Worm (Caenorhabditis elegans) whole organism, L4 larva: Measurements from ENCODE around the gene rde-8.

Experiments
- F26F4.8 ChIP-seq: fragments of 200-800 bp; sonication (Bioruptor generic); conservative IDR thresholded peaks from 2 replicates; pipeline ENCODE4 v1.3.6; 2022; ENCODE audit warnings: missing genetic modification characterization, missing compliant biosample characterization
- F44E2.7 ChIP-seq: fragments of 200-800 bp; sonication (Bioruptor generic); IDR thresholded peaks from 2 replicates; pipeline ENCODE4 v2.1.2; 2022; ENCODE audit warnings: missing genetic modification characterization, missing compliant biosample characterization
- F49E8.2 ChIP-seq: sonication (generic microtip); optimal IDR thresholded peaks from 2 replicates; lab custom pipeline; 2016; ENCODE audit warnings: missing compliant biosample characterization, mild to moderate bottlenecking, missing genetic modification characterization, borderline replicate concordance
- T20F7.1 ChIP-seq: fragments of 200-800 bp; sonication (Bioruptor generic); optimal IDR thresholded peaks from 2 replicates; lab custom pipeline; 2018; ENCODE audit warnings: mild to moderate bottlenecking, missing genetic modification characterization, missing compliant biosample characterization
- Y105C5A.15 ChIP-seq: fragments of 200-800 bp; sonication (Bioruptor generic); IDR thresholded peaks from 2 replicates; pipeline ENCODE4 v1.3.6; 2022; ENCODE audit warnings: missing genetic modification characterization, missing compliant biosample characterization
- Y48G9A.11 ChIP-seq: fragments of 200-800 bp; sonication (Bioruptor generic); IDR thresholded peaks from 2 replicates; pipeline ENCODE4 v1.3.6; 2022; ENCODE audit warnings: missing genetic modification reagents, missing genetic modification characterization, missing compliant biosample characterization
- Y5F2A.4 ChIP-seq: fragments of 200-800 bp; sonication (Bioruptor generic); optimal IDR thresholded peaks from 2 replicates; lab custom pipeline; 2018; ENCODE audit warnings: mild to moderate bottlenecking, missing genetic modification characterization, missing compliant biosample characterization
- Y75B8A.6 ChIP-seq: fragments of 200-800 bp; sonication (Bioruptor generic); IDR thresholded peaks from 2 replicates; pipeline ENCODE4 v1.3.6; 2022; ENCODE audit warnings: missing genetic modification reagents, missing genetic modification characterization, missing compliant biosample characterization
- aha-1 ChIP-seq: fragments of 150-350 bp; peaks from one replicate; lab custom pipeline; 2014; ENCODE audit warnings: missing biosample characterization, missing genetic modification characterization
- ama-1 ChIP-seq: fragments of 150-350 bp; optimal IDR thresholded peaks from 2 replicates; lab custom pipeline; 2014; ENCODE audit warnings: inconsistent platforms, mixed read lengths
- arid-1 ChIP-seq: fragments of 200-800 bp; sonication (Bioruptor generic); conservative IDR thresholded peaks from 2 replicates; pipeline ENCODE4 v1.3.6; 2022; ENCODE audit warnings: missing genetic modification reagents, missing genetic modification characterization, missing compliant biosample characterization
- ceh-44 ChIP-seq: fragments of 200-800 bp; sonication (Bioruptor generic); IDR thresholded peaks from 2 replicates; pipeline ENCODE4 v1.3.6; 2022; ENCODE audit warnings: missing genetic modification reagents, missing genetic modification characterization, missing compliant biosample characterization
- cey-2 ChIP-seq: sonication (generic microtip); optimal IDR thresholded peaks from 3 replicates; lab custom pipeline; 2017; ENCODE audit warnings: missing genetic modification characterization, mild to moderate bottlenecking, missing compliant biosample characterization, antibody characterized with exemption, borderline replicate concordance; ENCODE audit not compliant: insufficient read depth
- ctbp-1 ChIP-seq: fragments of 200-800 bp; sonication (Bioruptor generic); IDR thresholded peaks from 2 replicates; pipeline ENCODE4 v1.3.6; 2022; ENCODE audit warnings: missing genetic modification reagents, missing genetic modification characterization, missing compliant biosample characterization
- dmd-8 ChIP-seq: fragments of 200-800 bp; sonication (Bioruptor generic); IDR thresholded peaks from 2 replicates; pipeline ENCODE4 v1.3.6; 2022; ENCODE audit warnings: missing genetic modification characterization, missing compliant biosample characterization
- duxl-1 ChIP-seq: sonication (generic microtip); optimal IDR thresholded peaks from 2 replicates; lab custom pipeline; 2016; ENCODE audit warnings: mild to moderate bottlenecking, missing genetic modification characterization, moderate library complexity, missing compliant biosample characterization; ENCODE audit not compliant: poor library complexity
- fkh-10 ChIP-seq: fragments of 150-350 bp; optimal IDR thresholded peaks from 2 replicates; lab custom pipeline; 2014; ENCODE audit warnings: missing biosample characterization, missing genetic modification reagents, missing genetic modification characterization
- gei-8 ChIP-seq: fragments of 200-800 bp; sonication (Bioruptor generic); optimal IDR thresholded peaks from 2 replicates; lab custom pipeline; 2018; ENCODE audit warnings: mild to moderate bottlenecking, missing genetic modification characterization, missing compliant biosample characterization
- hlh-30 ChIP-seq: sonication (generic microtip); optimal IDR thresholded peaks from 2 replicates; lab custom pipeline; 2017; ENCODE audit warnings: antibody characterized with exemption, mild to moderate bottlenecking, missing genetic modification characterization, missing compliant biosample characterization; ENCODE audit not compliant: insufficient read depth
- hmg-1.1 ChIP-seq: fragments of 200-800 bp; sonication (Bioruptor generic); IDR thresholded peaks from 2 replicates; pipeline ENCODE4 v1.3.6; 2022; ENCODE audit warnings: missing genetic modification reagents, missing genetic modification characterization, missing compliant biosample characterization
- lin-1 ChIP-seq: fragments of 200-800 bp; sonication (Bioruptor generic); IDR thresholded peaks from 2 replicates; pipeline ENCODE4 v1.3.6; 2022; ENCODE audit warnings: missing genetic modification reagents, missing genetic modification characterization, missing compliant biosample characterization
- lin-15B ChIP-seq: fragments of 150-350 bp; sonication (generic microtip); optimal IDR thresholded peaks from 3 replicates; lab custom pipeline; 2014; ENCODE audit warnings: missing biosample characterization, missing genetic modification characterization
- lin-29 ChIP-seq: fragments of 200-800 bp; sonication (Bioruptor generic); IDR thresholded peaks from 2 replicates; pipeline ENCODE4 v1.3.6; 2022; ENCODE audit warnings: missing genetic modification reagents, missing genetic modification characterization, missing compliant biosample characterization
- lin-38 ChIP-seq: fragments of 200-800 bp; sonication (Bioruptor generic); IDR thresholded peaks from 2 replicates; pipeline ENCODE4 v1.3.6; 2022; ENCODE audit warnings: missing genetic modification reagents, missing genetic modification characterization, missing compliant biosample characterization
- lir-3 ChIP-seq: sonication (generic microtip); optimal IDR thresholded peaks from 2 replicates; lab custom pipeline; 2016; ENCODE audit warnings: mild to moderate bottlenecking, missing genetic modification characterization, missing compliant biosample characterization
- madf-5 ChIP-seq, 2 experiments: fragments of 200-800 bp; sonication (Bioruptor generic); IDR thresholded peaks; 2 replicates each; pipeline ENCODE4 v1.3.6; 2022; ENCODE audit warnings: missing compliant biosample characterization in 2 of 2, missing genetic modification characterization in 2 of 2
- madf-9 ChIP-seq: fragments of 200-800 bp; sonication (Bioruptor generic); conservative IDR thresholded peaks from 2 replicates; pipeline ENCODE4 v1.3.6; 2022; ENCODE audit warnings: missing genetic modification reagents, missing genetic modification characterization, missing compliant biosample characterization
- mdt-29 ChIP-seq: fragments of 200-800 bp; sonication (Bioruptor generic); IDR thresholded peaks from 2 replicates; pipeline ENCODE4 v1.3.6; 2022; ENCODE audit warnings: missing genetic modification reagents, missing genetic modification characterization, missing compliant biosample characterization
- mep-1 ChIP-seq: fragments of 150-350 bp; sonication (generic microtip); optimal IDR thresholded peaks from 3 replicates; lab custom pipeline; 2014; ENCODE audit warnings: missing biosample characterization, missing genetic modification characterization
- nhr-42 ChIP-seq: fragments of 200-800 bp; sonication (Bioruptor generic); IDR thresholded peaks from 2 replicates; pipeline ENCODE4 v1.3.6; 2022; ENCODE audit warnings: missing genetic modification characterization, missing compliant biosample characterization
- nhr-48 ChIP-seq: sonication (generic microtip); optimal IDR thresholded peaks from 2 replicates; lab custom pipeline; 2016; ENCODE audit warnings: mild to moderate bottlenecking, missing genetic modification characterization, missing compliant biosample characterization
- nhr-76 ChIP-seq: fragments of 150-350 bp; optimal IDR thresholded peaks from 2 replicates; lab custom pipeline; 2014; ENCODE audit warnings: missing biosample characterization, missing genetic modification characterization
- pha-4 ChIP-seq, 2 experiments: fragments of 150-350 bp in 1 of 2; fragments of 200-800 bp in 1 of 2; sonication (Bioruptor generic) in 1 of 2; IDR thresholded peaks in 1 of 2; optimal IDR thresholded peaks in 1 of 2; 2 replicates each; pipeline versions ENCODE4 v1.3.6 to Lab custom; 2014 to 2022; ENCODE audit warnings: missing genetic modification characterization in 2 of 2, missing genetic modification reagents in 2 of 2, missing biosample characterization in 1 of 2, missing compliant biosample characterization in 1 of 2
- php-3 ChIP-seq: fragments of 200-800 bp; sonication (Bioruptor generic); IDR thresholded peaks from 2 replicates; pipeline ENCODE4 v1.3.6; 2022; ENCODE audit warnings: missing genetic modification reagents, missing genetic modification characterization, missing compliant biosample characterization
- set-16 ChIP-seq: fragments of 200-800 bp; sonication (Bioruptor generic); IDR thresholded peaks from 2 replicates; pipeline ENCODE4 v1.3.6; 2022; ENCODE audit warnings: missing genetic modification reagents, missing genetic modification characterization, missing compliant biosample characterization
- snpc-1.2 ChIP-seq: fragments of 200-800 bp; sonication (Bioruptor generic); IDR thresholded peaks from 2 replicates; pipeline ENCODE4 v1.3.6; 2022; ENCODE audit warnings: missing genetic modification reagents, missing genetic modification characterization, missing compliant biosample characterization
- spr-1 ChIP-seq: sonication (generic microtip); optimal IDR thresholded peaks from 2 replicates; lab custom pipeline; 2016; ENCODE audit warnings: mild to moderate bottlenecking, missing genetic modification characterization, missing compliant biosample characterization
- spr-3 ChIP-seq: fragments of 200-800 bp; sonication (Bioruptor generic); optimal IDR thresholded peaks from 2 replicates; lab custom pipeline; 2018; ENCODE audit warnings: mild to moderate bottlenecking, missing genetic modification characterization, missing compliant biosample characterization
- tra-1 ChIP-seq: fragments of 200-800 bp; sonication (Bioruptor generic); IDR thresholded peaks from 2 replicates; pipeline ENCODE4 v1.3.6; 2022; ENCODE audit warnings: missing genetic modification reagents, missing genetic modification characterization, missing compliant biosample characterization
- unc-130 ChIP-seq: sonication (generic microtip); optimal IDR thresholded peaks from 2 replicates; lab custom pipeline; 2016; ENCODE audit warnings: missing genetic modification reagents, missing genetic modification characterization, missing compliant biosample characterization
- vab-7 ChIP-seq: fragments of 200-800 bp; sonication (Bioruptor generic); IDR thresholded peaks from 2 replicates; pipeline ENCODE4 v1.3.6; 2022; ENCODE audit warnings: missing genetic modification reagents, missing genetic modification characterization, missing compliant biosample characterization
- zfp-3 ChIP-seq: fragments of 200-800 bp; sonication (Bioruptor generic); conservative IDR thresholded peaks from 2 replicates; pipeline ENCODE4 v1.3.6; 2022; ENCODE audit warnings: missing genetic modification reagents, missing genetic modification characterization, missing compliant biosample characterization

rde-8 gene

DNA sequence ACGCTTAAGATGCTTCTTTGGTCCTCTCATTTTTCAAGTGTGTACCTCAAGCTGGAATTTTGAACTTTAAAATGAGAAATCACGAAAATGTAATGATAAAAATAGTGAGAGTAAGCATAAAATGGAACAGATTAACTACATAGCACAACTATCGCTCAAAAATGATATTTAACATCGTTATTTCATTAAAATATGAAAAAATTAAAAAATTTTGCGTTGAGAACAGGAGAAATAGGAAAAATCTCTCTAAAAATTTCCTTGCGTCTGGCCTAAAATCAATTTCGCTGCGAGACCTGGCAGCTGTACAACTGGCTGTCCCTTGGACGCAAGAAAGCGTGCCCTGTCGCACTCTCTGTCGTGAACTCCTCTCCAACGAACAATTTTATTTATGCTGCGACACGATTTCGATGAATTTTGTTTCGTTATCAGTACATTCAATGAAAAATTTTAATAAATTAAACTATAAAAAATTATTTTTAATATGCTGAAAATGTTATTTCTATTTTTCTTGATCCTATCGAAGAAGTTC lies 18.4 kb downstream of the rde-8 start, which contains the start of gene rps-4 (continued):
- TF ChIP-seq ceh-44 (GFP tag; lab: Robert Waterston, UW) (0 out of 2 replicates have a peak, but pooled peaks have one; percentile 5), Y5F2A.4 (GFP tag; lab: Kevin White, UChicago) (no peak), F26F4.8 (GFP tag; lab: Robert Waterston, UW) (no peak), zfp-3 (GFP tag; lab: Robert Waterston, UW) (0 out of 2 replicates have a peak, but pooled peaks have one; percentile 39), nhr-42 (GFP tag; lab: Robert Waterston, UW) (0 out of 2 replicates have a peak, but pooled peaks have one; percentile 66)

DNA sequence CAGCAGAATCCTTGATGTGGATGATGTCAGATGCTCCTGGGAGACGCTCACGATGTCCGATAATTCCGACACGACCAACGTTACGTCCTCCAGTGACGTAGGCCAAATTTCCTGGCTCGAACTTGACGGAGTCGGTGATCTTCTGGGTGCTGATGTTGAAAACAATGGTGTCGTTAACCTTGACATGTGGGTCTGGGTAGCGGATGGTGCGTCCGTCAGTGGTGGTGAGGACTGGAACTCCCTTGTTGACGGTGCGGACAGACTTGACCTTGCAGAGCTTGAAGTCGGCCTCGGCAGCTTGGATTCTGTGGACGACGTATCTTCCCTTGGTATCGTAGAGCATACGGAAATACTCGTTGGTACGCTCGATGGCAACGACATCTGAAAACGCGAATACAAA lies 19.1 kb downstream of the rde-8 start:
- TF ChIP-seq Y48G9A.11 (0 out of 2 replicates have a peak, but pooled peaks have one; percentile 26), nhr-42 (GFP tag; lab: Robert Waterston, UW) (0 out of 2 replicates have a peak, but pooled peaks have one; percentile 22), set-16 (GFP tag; lab: Robert Waterston, UW) (no peak), aha-1 (tag; lab: Kevin White, UChicago) (peak; percentile 69)

ce11 chrIV:7083382-7083784 lies 19.7 kb downstream of the rde-8 start, which contains the start of gene Y43B11AR.3:
TSS of gene Y43B11AR.3 (minus strand) at chrIV:7083716.
- TF ChIP-seq unc-130 (GFP tag; lab: Kevin White, UChicago) (peak; percentile 86), madf-5 (GFP tag; IDR thresholded peaks at IDR 0.05; lab: Robert Waterston, UW) (peak in 1 of 2 experiments; percentile 89; a peak in 2 of 4 replicates), ctbp-1 (GFP tag; lab: Robert Waterston, UW) (peak; percentile 75), spr-3 (GFP tag; lab: Kevin White, UChicago) (peak; percentile 49), Y105C5A.15 (GFP tag; lab: Robert Waterston, UW) (peak; percentile 64; the same call in 1 of the 2 replicates), madf-9 (GFP tag; lab: Robert Waterston, UW) (no peak), mep-1 (tag; lab: Kevin White, UChicago) (no peak), pha-4 (GFP tag; IDR thresholded peaks at IDR 0.05; lab: Robert Waterston, UW) (peak; percentile 46; the same call in 1 of the 2 replicates), pha-4 (tag; optimal IDR thresholded peaks at IDR 0.05; lab: Kevin White, UChicago) (no peak), mdt-29 (GFP tag; lab: Robert Waterston, UW) (peak; percentile 66; the same call in 1 of the 2 replicates), lir-3 (no peak), Y48G9A.11 (peak; percentile 85; the same call in 1 of the 2 replicates), aha-1 (tag; lab: Kevin White, UChicago) (no peak), cey-2 (tag; lab: Kevin White, UChicago) (no peak), hmg-1.1 (GFP tag; lab: Robert Waterston, UW) (no peak), php-3 (GFP tag; lab: Robert Waterston, UW) (no peak), snpc-1.2 (GFP tag; lab: Robert Waterston, UW) (peak; percentile 94), zfp-3 (GFP tag; lab: Robert Waterston, UW) (peak; percentile 24; the same call in 1 of the 2 replicates), tra-1 (peak; percentile 79; the same call in 1 of the 2 replicates), F26F4.8 (GFP tag; lab: Robert Waterston, UW) (peak; percentile 35; the same call in 1 of the 2 replicates), fkh-10 (GFP tag; lab: Kevin White, UChicago) (no peak), arid-1 (peak; percentile 75), F49E8.2 (peak; percentile 95), nhr-48 (no peak), nhr-76 (no peak), ceh-44 (GFP tag; lab: Robert Waterston, UW) (0 out of 2 replicates have a peak, but pooled peaks have one; percentile 19), spr-1 (peak; percentile 32), Y75B8A.6 (GFP tag; lab: Robert Waterston, UW) (peak; percentile 31; the same call in 1 of the 2 replicates), lin-38 (GFP tag; lab: Robert Waterston, UW) (peak; percentile 89), ama-1 (lab: Kevin White, UChicago) (peak; percentile 74), gei-8 (GFP tag; lab: Kevin White, UChicago) (peak; percentile 17), lin-15B (no peak), T20F7.1 (no peak), lin-1 (GFP tag; lab: Robert Waterston, UW) (peak; percentile 69; the same call in 1 of the 2 replicates), duxl-1 (tag; lab: Kevin White, UChicago) (peak; percentile 22), vab-7 (GFP tag; lab: Robert Waterston, UW) (peak; percentile 54; the same call in 1 of the 2 replicates), lin-29 (GFP tag; lab: Robert Waterston, UW) (no peak), hlh-30 (tag; lab: Kevin White, UChicago) (no peak), dmd-8 (GFP tag; lab: Robert Waterston, UW) (peak; percentile 74; the same call in 1 of the 2 replicates), F44E2.7 (GFP tag; lab: Robert Waterston, UW) (0 out of 2 replicates have a peak, but pooled peaks have one; percentile 61)
